Fruit fly (Drosophila melanogaster): ENCODE measurements around the gene CG15373.

DNA sequence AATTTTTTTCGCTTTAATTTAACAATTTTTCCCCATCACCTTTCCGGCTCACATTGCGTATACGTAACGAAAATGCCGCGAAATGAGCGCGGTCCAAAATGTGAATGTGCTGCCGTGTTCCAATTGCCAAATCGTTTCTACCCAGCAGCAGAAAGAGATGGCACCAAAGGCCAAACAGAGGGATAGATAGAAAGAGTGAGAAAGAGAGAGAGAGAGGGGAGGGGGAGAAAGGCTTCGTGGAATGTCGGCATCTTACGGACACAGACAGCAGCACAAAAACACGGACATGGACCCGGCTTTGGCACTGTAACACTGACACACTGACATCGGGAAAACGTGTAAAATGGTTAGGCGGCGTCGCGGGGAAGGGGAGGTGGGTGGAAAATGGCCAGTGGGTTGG is 48.3 kb upstream of the CG15373 start:
- TF ChIP-seq N (GFP tag; optimal IDR thresholded peaks at IDR 0.05), result no peak
- no peak for TF ChIP-seq psq (GFP tag; optimal IDR thresholded peaks at IDR 0.05)
- TF ChIP-seq GATAd (GFP tag; optimal IDR thresholded peaks at IDR 0.05), result no peak

All from whole organism, wandering third instar larva.